Fruit fly (Drosophila melanogaster) whole organism, prepupa: Measurements from ENCODE around the gene CG7484.

Experiments
- Blimp-1 ChIP-seq: fragments of 200-800 bp; sonication (Bioruptor generic); optimal IDR thresholded peaks from 3 replicates; lab custom pipeline; 2017; ENCODE audit warnings: missing biosample characterization, missing genetic modification characterization, mild to moderate bottlenecking, moderate library complexity, missing genetic modification reagents
- CG10669 ChIP-seq: fragments of 200-800 bp; sonication (Bioruptor generic); optimal IDR thresholded peaks from 3 replicates; lab custom pipeline; 2018; ENCODE audit warnings: missing biosample characterization, mild to moderate bottlenecking, missing genetic modification characterization, moderate library complexity
- CG11762 ChIP-seq: fragments of 200-800 bp; sonication (Bioruptor generic); optimal IDR thresholded peaks from 3 replicates; lab custom pipeline; 2016; ENCODE audit warnings: missing biosample characterization, missing genetic modification characterization; ENCODE audit not compliant: insufficient read depth
- CG11902 ChIP-seq: fragments of 200-800 bp; sonication (Bioruptor generic); optimal IDR thresholded peaks from 3 replicates; lab custom pipeline; 2016; ENCODE audit warnings: missing biosample characterization, missing genetic modification characterization
- Eip78C ChIP-seq: fragments of 200-800 bp; sonication (Bioruptor generic); peaks from one replicate; lab custom pipeline; 2016; ENCODE audit warnings: missing biosample characterization, missing genetic modification characterization
- Hr38 ChIP-seq: sonication (Bioruptor generic); optimal IDR thresholded peaks from 2 replicates; lab custom pipeline; 2016; ENCODE audit warnings: missing biosample characterization, missing genetic modification characterization
- Lpt ChIP-seq: fragments of 200-800 bp; sonication (Bioruptor generic); optimal IDR thresholded peaks from 3 replicates; lab custom pipeline; 2016; ENCODE audit warnings: missing biosample characterization, missing genetic modification characterization
- Met ChIP-seq: fragments of 200-800 bp; sonication (Bioruptor generic); optimal IDR thresholded peaks from 3 replicates; lab custom pipeline; 2016; ENCODE audit warnings: missing biosample characterization, missing genetic modification characterization
- Smox ChIP-seq: fragments of 200-800 bp; sonication (Bioruptor generic); optimal IDR thresholded peaks from 3 replicates; lab custom pipeline; 2016; ENCODE audit warnings: missing biosample characterization, missing genetic modification characterization
- Sox102F ChIP-seq: fragments of 200-800 bp; sonication (Bioruptor generic); optimal IDR thresholded peaks from 2 replicates; lab custom pipeline; 2016; ENCODE audit warnings: missing biosample characterization, mild to moderate bottlenecking, missing genetic modification characterization
- Sox15 ChIP-seq: fragments of 200-800 bp; sonication (Bioruptor generic); optimal IDR thresholded peaks from 3 replicates; lab custom pipeline; 2016; ENCODE audit warnings: missing biosample characterization, missing genetic modification characterization
- achi ChIP-seq: fragments of 200-800 bp; sonication (Bioruptor generic); optimal IDR thresholded peaks from 3 replicates; lab custom pipeline; 2016; ENCODE audit warnings: missing biosample characterization, missing genetic modification characterization
- fd85E ChIP-seq: fragments of 200-800 bp; sonication (Bioruptor generic); optimal IDR thresholded peaks from 3 replicates; lab custom pipeline; 2016; ENCODE audit warnings: missing biosample characterization, missing genetic modification characterization

CG7484 gene

dm6 chr3L:17689579-17690191 is 35.3 kb downstream of the CG7484 start, which contains the start of gene Ccn:
Gene Ccn (plus strand): TSS chr3L:17690015.
- no peak for TF ChIP-seq fd85E (GFP tag; lab: Kevin White, UChicago)
- no peak for TF ChIP-seq Met (GFP tag; lab: Kevin White, UChicago)
- TF ChIP-seq Sox102F (GFP tag; lab: Kevin White, UChicago) = no peak
- no peak for TF ChIP-seq Smox (GFP tag; lab: Kevin White, UChicago)
- TF ChIP-seq achi (GFP tag; lab: Kevin White, UChicago) = no peak
- TF ChIP-seq CG11762 = no peak
- TF ChIP-seq Blimp-1 (GFP tag; lab: Kevin White, UChicago) = no peak
- no peak for TF ChIP-seq Hr38 (GFP tag; lab: Kevin White, UChicago)
- no peak for TF ChIP-seq CG10669 (GFP tag; lab: Kevin White, UChicago)
- TF ChIP-seq Sox15 (GFP tag; lab: Kevin White, UChicago) = no peak
- no peak for TF ChIP-seq Eip78C (GFP tag; lab: Kevin White, UChicago)
- no peak for TF ChIP-seq CG11902 (GFP tag; lab: Kevin White, UChicago)
- TF ChIP-seq Lpt = no peak
